Fruit fly (Drosophila melanogaster) whole organism, embryonic: ENCODE data around the gene MTF-1.
A peak's percentile ranks its signal among the peaks of the same experiment; 100 is the strongest.

Experiments used
- Antp ChIP-seq: fragments of 200-800 bp; sonication (Bioruptor generic); optimal IDR thresholded peaks from 3 replicates; lab custom pipeline; 2016; ENCODE audit warnings: missing biosample characterization, missing genetic modification characterization
- BtbVII ChIP-seq: fragments of 200-800 bp; sonication (Bioruptor generic); optimal IDR thresholded peaks from 3 replicates; lab custom pipeline; 2017; ENCODE audit warnings: missing biosample characterization, mild to moderate bottlenecking, missing genetic modification characterization
- CG10147 ChIP-seq: fragments of 200-800 bp; sonication (Bioruptor generic); optimal IDR thresholded peaks from 2 replicates; lab custom pipeline; 2019; ENCODE audit warnings: missing biosample characterization, mild to moderate bottlenecking, missing genetic modification characterization, moderate library complexity
- CG1024 ChIP-seq: fragments of 200-800 bp; sonication (Bioruptor generic); IDR thresholded peaks from 2 replicates; pipeline ENCODE4 v1.3.6; 2022; ENCODE audit warnings: missing biosample characterization, missing genetic modification characterization
- CG11398 ChIP-seq: fragments of 200-800 bp; sonication (Bioruptor generic); optimal IDR thresholded peaks from 2 replicates; lab custom pipeline; 2016; ENCODE audit warnings: missing biosample characterization, missing genetic modification characterization
- CG11456 ChIP-seq: fragments of 200-800 bp; sonication (Bioruptor generic); IDR thresholded peaks from 3 replicates; pipeline ENCODE4 v1.3.6; 2022; ENCODE audit warnings: missing biosample characterization, missing genetic modification characterization
- CG12071 ChIP-seq: fragments of 200-800 bp; sonication (Bioruptor generic); optimal IDR thresholded peaks from 3 replicates; lab custom pipeline; 2018; ENCODE audit warnings: missing biosample characterization, mild to moderate bottlenecking, missing genetic modification characterization
- CG13287 ChIP-seq: fragments of 200-800 bp; sonication (Bioruptor generic); IDR thresholded peaks from 2 replicates; pipeline ENCODE4 v1.3.6; 2022; ENCODE audit warnings: missing biosample characterization, missing genetic modification characterization; ENCODE audit not compliant: partially characterized antibody
- CG13775 ChIP-seq: fragments of 200-800 bp; sonication (Bioruptor generic); optimal IDR thresholded peaks from 3 replicates; lab custom pipeline; 2017; ENCODE audit warnings: missing biosample characterization, mild to moderate bottlenecking, missing genetic modification characterization
- CG14050 ChIP-seq: fragments of 200-800 bp; sonication (Bioruptor generic); IDR thresholded peaks from 3 replicates; pipeline ENCODE4 v1.3.6; 2022; ENCODE audit warnings: missing biosample characterization, missing genetic modification characterization
- CG14667 ChIP-seq: fragments of 200-800 bp; sonication (Bioruptor generic); IDR thresholded peaks from 2 replicates; pipeline ENCODE4 v1.3.6; 2022; ENCODE audit warnings: missing biosample characterization, missing genetic modification characterization
- CG15696 ChIP-seq: fragments of 200-800 bp; sonication (Bioruptor generic); optimal IDR thresholded peaks from 2 replicates; lab custom pipeline; 2019; ENCODE audit warnings: missing biosample characterization, mild to moderate bottlenecking, missing genetic modification characterization, moderate library complexity
- CG16815 ChIP-seq: fragments of 200-800 bp; sonication (Bioruptor generic); optimal IDR thresholded peaks from 3 replicates; lab custom pipeline; 2017; ENCODE audit warnings: missing biosample characterization, mild to moderate bottlenecking, missing genetic modification characterization
- CG17186 ChIP-seq: fragments of 200-800 bp; sonication (Bioruptor generic); optimal IDR thresholded peaks from 3 replicates; lab custom pipeline; 2017; ENCODE audit warnings: missing biosample characterization, missing genetic modification reagents, missing genetic modification characterization
- CG17385 ChIP-seq: fragments of 200-800 bp; sonication (Bioruptor generic); optimal IDR thresholded peaks from 3 replicates; lab custom pipeline; 2018; ENCODE audit warnings: missing biosample characterization, mild to moderate bottlenecking, missing genetic modification characterization
- CG18764 ChIP-seq: fragments of 200-800 bp; sonication (Bioruptor generic); optimal IDR thresholded peaks from 3 replicates; lab custom pipeline; 2016; ENCODE audit warnings: missing biosample characterization, missing genetic modification characterization
- CG31388 ChIP-seq: fragments of 200-800 bp; sonication (Bioruptor generic); optimal IDR thresholded peaks from 2 replicates; lab custom pipeline; 2016; ENCODE audit warnings: missing biosample characterization, missing genetic modification characterization
- CG3163 ChIP-seq: fragments of 200-800 bp; sonication (Bioruptor generic); optimal IDR thresholded peaks from 3 replicates; lab custom pipeline; 2016; ENCODE audit warnings: missing biosample characterization, missing genetic modification characterization
- CG3847 ChIP-seq: fragments of 200-800 bp; sonication (Bioruptor generic); IDR thresholded peaks from 2 replicates; pipeline ENCODE4 v1.3.6; 2022; ENCODE audit warnings: missing biosample characterization, missing genetic modification characterization
- CG4617 ChIP-seq: fragments of 200-800 bp; sonication (Bioruptor generic); optimal IDR thresholded peaks from 3 replicates; lab custom pipeline; 2016; ENCODE audit warnings: missing biosample characterization, missing genetic modification characterization, borderline replicate concordance
- CG4820 ChIP-seq: fragments of 200-800 bp; sonication (Bioruptor generic); optimal IDR thresholded peaks from 3 replicates; lab custom pipeline; 2016; ENCODE audit warnings: missing biosample characterization, missing genetic modification characterization
- CG6791 ChIP-seq: fragments of 200-800 bp; sonication (Bioruptor generic); IDR thresholded peaks from 3 replicates; pipeline ENCODE4 v1.3.6; 2022; ENCODE audit warnings: missing biosample characterization, missing genetic modification characterization; ENCODE audit not compliant: partially characterized antibody
- CG7357 ChIP-seq: fragments of 200-800 bp; sonication (Bioruptor generic); IDR thresholded peaks from 3 replicates; pipeline ENCODE4 v1.3.6; 2022; ENCODE audit warnings: missing biosample characterization, missing genetic modification characterization
- CkIIα-i1 ChIP-seq: fragments of 200-800 bp; sonication (Bioruptor generic); IDR thresholded peaks from 2 replicates; pipeline ENCODE4 v1.3.6; 2022; ENCODE audit warnings: missing biosample characterization, missing genetic modification characterization
- D ChIP-seq, 2 experiments: fragments of 200-800 bp in 1 of 2; fragments of >200 bp in 1 of 2; sonication (Bioruptor generic) in 1 of 2; optimal IDR thresholded peaks; 2 replicates in 1 of 2; 3 replicates in 1 of 2; lab custom pipeline; 2017; ENCODE audit warnings: mild to moderate bottlenecking in 1 of 2, missing biosample characterization in 1 of 2, missing genetic modification characterization in 1 of 2, missing genetic modification reagents in 1 of 2
- D19A ChIP-seq: fragments of 200-800 bp; optimal IDR thresholded peaks from 3 replicates; lab custom pipeline; 2019; ENCODE audit warnings: missing biosample characterization, mild to moderate bottlenecking, missing genetic modification characterization, moderate library complexity
- HHEX ChIP-seq: fragments of 200-800 bp; sonication (Bioruptor generic); optimal IDR thresholded peaks from 3 replicates; lab custom pipeline; 2017; ENCODE audit warnings: missing biosample characterization, mild to moderate bottlenecking, missing genetic modification characterization, missing genetic modification reagents
- Lim3 ChIP-seq: fragments of 200-800 bp; sonication (Bioruptor generic); IDR thresholded peaks from 2 replicates; pipeline ENCODE4 v1.3.6; 2022; ENCODE audit warnings: missing biosample characterization, missing genetic modification characterization
- MESR4 ChIP-seq: fragments of 200-800 bp; sonication (Bioruptor generic); optimal IDR thresholded peaks from 2 replicates; lab custom pipeline; 2018; ENCODE audit warnings: missing biosample characterization, mild to moderate bottlenecking, missing genetic modification characterization, moderate library complexity
- Med ChIP-seq: fragments of 200-800 bp; sonication (Bioruptor generic); peaks from one replicate; lab custom pipeline; 2016; ENCODE audit warnings: missing biosample characterization, missing genetic modification characterization, mild to moderate bottlenecking, inconsistent platforms, moderate library complexity
- Neu2 ChIP-seq: fragments of 200-800 bp; sonication (Bioruptor generic); optimal IDR thresholded peaks from 3 replicates; lab custom pipeline; 2016; ENCODE audit warnings: missing biosample characterization, missing genetic modification characterization, borderline replicate concordance
- Pdp1 ChIP-seq, 2 experiments: fragments of 200-800 bp; sonication (Bioruptor generic); optimal IDR thresholded peaks; 3 replicates each; lab custom pipeline; 2016; ENCODE audit warnings: missing biosample characterization in 2 of 2, missing genetic modification characterization in 2 of 2, mild to moderate bottlenecking in 1 of 2, moderate library complexity in 1 of 2
- Sin3A ChIP-seq: fragments of >200 bp; optimal IDR thresholded peaks from 2 replicates; lab custom pipeline; 2018
- abd-A ChIP-seq: fragments of 200-800 bp; sonication (Bioruptor generic); optimal IDR thresholded peaks from 3 replicates; lab custom pipeline; 2019; ENCODE audit warnings: missing biosample characterization, mild to moderate bottlenecking, missing genetic modification characterization, moderate library complexity
- dimm ChIP-seq: fragments of 200-800 bp; sonication (Bioruptor generic); IDR thresholded peaks from 2 replicates; pipeline ENCODE4 v1.3.6; 2022; ENCODE audit warnings: missing biosample characterization, missing genetic modification characterization
- gcm2 ChIP-seq: fragments of 200-800 bp; sonication (Bioruptor generic); optimal IDR thresholded peaks from 2 replicates; lab custom pipeline; 2016; ENCODE audit warnings: missing biosample characterization, missing genetic modification characterization
- gsb-n ChIP-seq: fragments of 200-800 bp; sonication (Bioruptor generic); optimal IDR thresholded peaks from 3 replicates; lab custom pipeline; 2018; ENCODE audit warnings: missing biosample characterization, mild to moderate bottlenecking, missing genetic modification characterization
- jumu ChIP-seq: fragments of 200-800 bp; sonication (Bioruptor generic); optimal IDR thresholded peaks from 3 replicates; lab custom pipeline; 2016; ENCODE audit warnings: missing biosample characterization, missing genetic modification characterization
- lilli ChIP-seq: fragments of 200-800 bp; sonication (Bioruptor generic); optimal IDR thresholded peaks from 3 replicates; lab custom pipeline; 2016; ENCODE audit warnings: missing biosample characterization, missing genetic modification characterization
- lov ChIP-seq, 2 experiments: fragments of 200-800 bp in 1 of 2; fragments of >200 bp in 1 of 2; sonication (Bioruptor generic) in 1 of 2; IDR thresholded peaks in 1 of 2; optimal IDR thresholded peaks in 1 of 2; 2 replicates in 1 of 2; 3 replicates in 1 of 2; pipeline versions ENCODE4 v1.3.6 to Lab custom; 2017 to 2022; ENCODE audit warnings: missing biosample characterization in 1 of 2, missing genetic modification characterization in 1 of 2
- oc ChIP-seq: fragments of 200-800 bp; sonication (Bioruptor generic); optimal IDR thresholded peaks from 2 replicates; lab custom pipeline; 2018; ENCODE audit warnings: missing biosample characterization, mild to moderate bottlenecking, missing genetic modification characterization, moderate library complexity
- psq ChIP-seq: fragments of 200-800 bp; sonication (Bioruptor generic); optimal IDR thresholded peaks from 2 replicates; lab custom pipeline; 2017; ENCODE audit warnings: missing biosample characterization, missing genetic modification characterization
- repo ChIP-seq: fragments of 200-800 bp; sonication (Bioruptor generic); optimal IDR thresholded peaks from 2 replicates; lab custom pipeline; 2016; ENCODE audit warnings: missing biosample characterization, missing genetic modification characterization
- seq ChIP-seq: fragments of 200-800 bp; sonication (Bioruptor generic); IDR thresholded peaks from 2 replicates; pipeline ENCODE4 v1.3.6; 2022; ENCODE audit warnings: missing biosample characterization, missing genetic modification characterization
- sqz ChIP-seq: fragments of 200-800 bp; sonication (Bioruptor generic); optimal IDR thresholded peaks from 3 replicates; lab custom pipeline; 2018; ENCODE audit warnings: missing biosample characterization, mild to moderate bottlenecking, missing genetic modification characterization
- stc ChIP-seq: fragments of 200-800 bp; sonication (Bioruptor generic); IDR thresholded peaks from 2 replicates; pipeline ENCODE4 v1.3.6; 2022; ENCODE audit warnings: missing biosample characterization, missing genetic modification characterization
- tll ChIP-seq, 2 experiments: fragments of 200-800 bp in 1 of 2; fragments of >200 bp in 1 of 2; sonication (Bioruptor generic) in 1 of 2; optimal IDR thresholded peaks; 2 replicates each; lab custom pipeline; 2017 to 2019; ENCODE audit warnings: missing biosample characterization in 2 of 2, missing genetic modification characterization in 2 of 2, mild to moderate bottlenecking in 1 of 2, moderate library complexity in 1 of 2
- z ChIP-seq: fragments of 200-800 bp; sonication (Bioruptor generic); IDR thresholded peaks from 3 replicates; pipeline ENCODE4 v1.3.6; 2022; ENCODE audit warnings: missing biosample characterization, missing genetic modification characterization
- zen2 ChIP-seq: fragments of 200-800 bp; sonication (Bioruptor generic); IDR thresholded peaks from 3 replicates; pipeline ENCODE4 v1.3.6; 2022; ENCODE audit warnings: missing biosample characterization, missing genetic modification characterization; ENCODE audit not compliant: partially characterized antibody

MTF-1 gene

DNA sequence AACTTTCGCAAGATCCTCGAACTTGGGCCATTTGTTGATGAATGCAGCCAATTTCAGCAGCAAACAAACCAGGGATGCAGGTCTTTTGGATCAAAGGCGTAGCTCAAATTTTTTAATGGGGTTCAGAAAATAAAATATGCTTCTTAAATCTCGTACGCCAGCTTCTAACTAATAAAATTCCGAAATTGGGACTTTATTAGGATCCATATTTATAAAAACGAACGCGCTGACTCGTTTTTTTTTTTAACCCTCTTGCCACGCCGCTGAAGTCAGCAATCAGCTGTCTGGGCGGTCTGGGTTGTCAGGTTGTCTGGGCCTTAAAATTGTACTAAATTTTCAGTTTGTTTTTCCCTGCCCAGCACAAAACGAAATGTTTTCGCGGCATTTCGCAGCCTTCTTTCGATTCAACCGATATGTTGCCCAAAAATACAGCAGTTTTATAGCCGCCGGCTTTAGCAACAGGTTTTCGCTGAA, 27.5 kb downstream of the MTF-1 start, which contains the start of gene CG3437 (continued):
- TF ChIP-seq CG4617 (peak; percentile 98), BtbVII (GFP tag; lab: Kevin White, UChicago) (peak; percentile 98), CG31388 (GFP tag; lab: Kevin White, UChicago) (peak; percentile 94), gcm2 (GFP tag; lab: Kevin White, UChicago) (peak; percentile 97), CG14050 (peak; percentile 99), lilli (GFP tag; lab: Kevin White, UChicago) (peak; percentile 99), seq (GFP tag; lab: Robert Waterston, UW) (peak; percentile 99), stc (peak; percentile 99), CG11398 (GFP tag; lab: Kevin White, UChicago) (peak; percentile 97), CG6791 (GFP tag; lab: Robert Waterston, UW) (no peak), abd-A (tag; lab: Kevin White, UChicago) (peak; percentile 87), CG1024 (GFP tag; lab: Robert Waterston, UW) (peak; percentile 97), CG13775 (GFP tag; lab: Kevin White, UChicago) (peak; percentile 98), CG16815 (peak; percentile 98), CkIIα-i1 (GFP tag; lab: Robert Waterston, UW) (peak; percentile 96), dimm (GFP tag; lab: Robert Waterston, UW) (peak; percentile 98), Neu2 (GFP tag; lab: Kevin White, UChicago) (peak; percentile 95), z (GFP tag; lab: Robert Waterston, UW) (peak; percentile 82), CG17186 (GFP tag; lab: Kevin White, UChicago) (peak; percentile 95), repo (GFP tag; lab: Kevin White, UChicago) (peak; percentile 98), CG7357 (GFP tag; lab: Robert Waterston, UW) (peak; percentile 97), sqz (peak; percentile 98), Lim3 (GFP tag; lab: Robert Waterston, UW) (peak; percentile 97), jumu (GFP tag; lab: Kevin White, UChicago) (peak; percentile 99), tll (GFP tag; optimal IDR thresholded peaks at IDR 0.05; lab: Kevin White, UChicago) (peak in 1 of 2 experiments; percentile 84), CG12071 (peak; percentile 99), CG11456 (GFP tag; lab: Robert Waterston, UW) (peak; percentile 99), CG4820 (peak; percentile 97), D (optimal IDR thresholded peaks at IDR 0.05; lab: Kevin White, UChicago) (no peak), D (GFP tag; optimal IDR thresholded peaks at IDR 0.05; lab: Kevin White, UChicago) (peak; percentile 98), CG18764 (GFP tag; lab: Kevin White, UChicago) (peak; percentile 97), Sin3A (lab: Kevin White, UChicago) (peak; percentile 49), CG3847 (GFP tag; lab: Robert Waterston, UW) (peak; percentile 99), zen2 (no peak), psq (GFP tag; lab: Kevin White, UChicago) (peak; percentile 90), gsb-n (tag; lab: Kevin White, UChicago) (peak; percentile 97), D19A (peak; percentile 85), CG15696 (peak; percentile 98), Antp (GFP tag; lab: Kevin White, UChicago) (peak; percentile 99), lov (optimal IDR thresholded peaks at IDR 0.05; lab: Kevin White, UChicago) (no peak), lov (GFP tag; IDR thresholded peaks at IDR 0.05; lab: Robert Waterston, UW) (peak; percentile 100), HHEX (GFP tag; lab: Kevin White, UChicago) (peak; percentile 99), MESR4 (peak; percentile 84), oc (peak; percentile 98), CG10147 (GFP tag; lab: Kevin White, UChicago) (peak; percentile 98), CG13287 (GFP tag; lab: Robert Waterston, UW) (peak; percentile 58; the same call in 1 of the 2 replicates), CG14667 (GFP tag; lab: Robert Waterston, UW) (peak; percentile 99), Med (GFP tag; lab: Kevin White, UChicago) (peak; percentile 100), CG3163 (peak; percentile 91), Pdp1 (GFP tag; optimal IDR thresholded peaks at IDR 0.05; lab: Kevin White, UChicago) (peak; percentile 97 to 99), CG17385 (peak; percentile 98)
